Fruit fly (Drosophila melanogaster): ENCODE measurements around the gene CG5854.

CG5854 gene

dm6 chr3R:23939921-23940839, 6.5 kb downstream of the CG5854 start (continued):
- TF ChIP-seq Elba2 (GFP tag; optimal IDR thresholded peaks at IDR 0.05) (no peak), CG12391 (tag; optimal IDR thresholded peaks at IDR 0.05) (peak; percentile 63), CG16779 (GFP tag; IDR thresholded peaks at IDR 0.05) (0 out of 2 replicates have a peak, but pooled peaks have one; percentile 18), CG3726 (GFP tag; IDR thresholded peaks at IDR 0.05) (peak; percentile 86; the same call in 2 of the 3 replicates), Adf1 (GFP tag; IDR thresholded peaks at IDR 0.05) (no peak; the same call in 1 of the 2 replicates), grau (tag; optimal IDR thresholded peaks at IDR 0.05) (peak; percentile 45), Lhr (GFP tag; optimal IDR thresholded peaks at IDR 0.05) (peak; percentile 88), danr (GFP tag; IDR thresholded peaks at IDR 0.05) (peak; percentile 76), CG10274 (GFP tag; optimal IDR thresholded peaks at IDR 0.05) (peak; percentile 63), so (GFP tag; IDR thresholded peaks at IDR 0.05) (peak; percentile 89; the same call in 2 of the 3 replicates), CG17361 (GFP tag; IDR thresholded peaks at IDR 0.05) (peak; percentile 61; the same call in 1 of the 3 replicates), CG7271 (tag; optimal IDR thresholded peaks at IDR 0.05) (peak; percentile 62), hth (optimal IDR thresholded peaks at IDR 0.05) (no peak), CG10462 (GFP tag; optimal IDR thresholded peaks at IDR 0.05) (peak; percentile 69), CG10321 (GFP tag; IDR thresholded peaks at IDR 0.05) (peak; percentile 52; the same call in 1 of the 2 replicates), fd64A (GFP tag; optimal IDR thresholded peaks at IDR 0.05) (peak; percentile 97), lab (GFP tag; optimal IDR thresholded peaks at IDR 0.05) (peak; percentile 93), gsb (GFP tag; IDR thresholded peaks at IDR 0.05) (peak; percentile 77), corto (GFP tag; optimal IDR thresholded peaks at IDR 0.05) (no peak), peb (GFP tag; IDR thresholded peaks at IDR 0.05) (peak; percentile 66), al (GFP tag; IDR thresholded peaks at IDR 0.05) (no peak; the same call in 1 of the 2 replicates), CG7839 (tag; optimal IDR thresholded peaks at IDR 0.05) (peak; percentile 58), CG17802 (tag; optimal IDR thresholded peaks at IDR 0.05) (peak; percentile 34)

- peak; percentile 7; the same call in 1 of the 2 replicates for TF ChIP-seq vvl (GFP tag; IDR thresholded peaks at IDR 0.05)
- peak; percentile 95 for TF ChIP-seq cwo (GFP tag; optimal IDR thresholded peaks at IDR 0.05)
- TF ChIP-seq Chrac-16 (GFP tag; optimal IDR thresholded peaks at IDR 0.05): no peak
- no peak for TF ChIP-seq CG5245 (GFP tag; optimal IDR thresholded peaks at IDR 0.05)
- TF ChIP-seq CG5953 (GFP tag; IDR thresholded peaks at IDR 0.05): no peak
- TF ChIP-seq CG7987 (GFP tag; optimal IDR thresholded peaks at IDR 0.05): peak; percentile 58
- TF ChIP-seq Med (GFP tag): peak; percentile 51
- TF ChIP-seq sens (GFP tag): peak; percentile 54
- TF ChIP-seq Ets65A (GFP tag): peak; percentile 45
- no peak for TF ChIP-seq CG3847 (GFP tag; IDR thresholded peaks at IDR 0.05)
- 0 out of 2 replicates have a peak, but pooled peaks have one; percentile 4 for TF ChIP-seq CG7372 (GFP tag; IDR thresholded peaks at IDR 0.05)
- TF ChIP-seq sqz (GFP tag; optimal IDR thresholded peaks at IDR 0.05): peak; percentile 46
These were observed 7.2 kb downstream of the CG5854 start for dm6 chr3R:23940840-23941364.

DNA sequence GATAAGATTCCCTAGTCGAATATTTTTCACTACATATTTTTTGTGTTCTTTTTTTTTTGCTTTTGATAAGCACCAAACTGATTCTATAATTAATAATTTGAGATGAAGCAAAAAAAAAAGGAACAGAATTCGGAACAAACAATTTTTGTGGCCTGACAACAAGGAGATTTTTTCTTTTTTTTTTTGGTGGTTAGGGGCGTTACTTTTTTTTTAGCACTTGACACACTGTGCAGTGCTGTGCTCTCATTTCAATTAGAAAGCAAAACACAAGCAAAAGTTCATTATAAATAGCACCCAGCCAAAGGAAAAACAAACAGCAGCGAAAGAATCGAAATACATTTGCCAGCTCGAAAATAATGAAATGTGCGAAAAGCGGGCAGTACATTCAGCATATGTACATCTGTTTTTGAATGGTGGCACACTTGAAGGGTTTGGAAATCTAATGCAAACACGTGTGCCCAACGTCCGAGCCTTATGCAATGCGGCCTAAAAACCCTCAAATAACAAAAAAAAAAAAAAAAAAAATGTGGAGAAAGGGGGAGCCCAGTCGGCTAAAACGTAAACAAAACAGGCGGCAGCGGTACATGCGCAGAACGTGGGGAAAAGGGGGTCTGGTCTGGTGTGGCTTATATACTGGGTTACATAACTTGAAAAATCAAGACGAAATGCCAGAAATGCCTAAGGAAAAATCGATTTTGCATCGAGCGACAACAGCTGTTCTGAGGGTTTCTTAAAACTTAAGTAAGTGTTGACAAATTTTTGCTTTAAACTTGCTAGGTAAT, 8.1 kb downstream of the CG5854 start:
- peak in 1 of 2 experiments; percentile 5 for TF ChIP-seq bsh (GFP tag; optimal IDR thresholded peaks at IDR 0.05)
- peak; percentile 25 for TF ChIP-seq CG1602 (GFP tag; optimal IDR thresholded peaks at IDR 0.05)
- no peak for TF ChIP-seq pzg (GFP tag; optimal IDR thresholded peaks at IDR 0.05)
- TF ChIP-seq Side (GFP tag; optimal IDR thresholded peaks at IDR 0.05): peak; percentile 13
- peak; percentile 36 for TF ChIP-seq Hmx (GFP tag; optimal IDR thresholded peaks at IDR 0.05)
- no peak for TF ChIP-seq CG7928 (GFP tag; optimal IDR thresholded peaks at IDR 0.05)
- peak; percentile 58 for TF ChIP-seq CG30403 (GFP tag; optimal IDR thresholded peaks at IDR 0.05)
- no peak for TF ChIP-seq CG7271 (tag; optimal IDR thresholded peaks at IDR 0.05)
- peak; percentile 58 for TF ChIP-seq Drgx (GFP tag; IDR thresholded peaks at IDR 0.05)
- peak; percentile 43 for TF ChIP-seq Xbp1 (GFP tag; optimal IDR thresholded peaks at IDR 0.05)
- TF ChIP-seq CG2712 (tag; optimal IDR thresholded peaks at IDR 0.05): peak; percentile 18
- 0 out of 3 replicates have a peak, but pooled peaks have one; percentile 55 for TF ChIP-seq CG2199 (GFP tag; IDR thresholded peaks at IDR 0.05)
- TF ChIP-seq lab (GFP tag; optimal IDR thresholded peaks at IDR 0.05): peak; percentile 54
